Fruit fly (Drosophila melanogaster) whole organism, embryonic: ENCODE data around the gene sau.

Source experiments
- Blimp-1 ChIP-seq: fragments of 200-800 bp; sonication (Bioruptor generic); optimal IDR thresholded peaks from 3 replicates; lab custom pipeline; 2018; ENCODE audit warnings: missing biosample characterization, missing genetic modification characterization, mild to moderate bottlenecking, moderate library complexity, missing genetic modification reagents
- BtbVII ChIP-seq: fragments of 200-800 bp; sonication (Bioruptor generic); optimal IDR thresholded peaks from 3 replicates; lab custom pipeline; 2017; ENCODE audit warnings: missing biosample characterization, mild to moderate bottlenecking, missing genetic modification characterization
- CG10147 ChIP-seq: fragments of 200-800 bp; sonication (Bioruptor generic); optimal IDR thresholded peaks from 2 replicates; lab custom pipeline; 2019; ENCODE audit warnings: missing biosample characterization, mild to moderate bottlenecking, missing genetic modification characterization, moderate library complexity
- CG11085 ChIP-seq: fragments of 200-800 bp; sonication (Bioruptor generic); IDR thresholded peaks from 2 replicates; pipeline ENCODE4 v1.3.6; 2022; ENCODE audit warnings: missing biosample characterization, missing genetic modification characterization
- CG11696 ChIP-seq: fragments of 200-800 bp; sonication (Bioruptor generic); IDR thresholded peaks from 2 replicates; pipeline ENCODE4 v1.3.6; 2022; ENCODE audit warnings: missing biosample characterization, missing genetic modification characterization
- CG12219 ChIP-seq: fragments of 200-800 bp; sonication (Bioruptor generic); optimal IDR thresholded peaks from 3 replicates; lab custom pipeline; 2018; ENCODE audit warnings: missing biosample characterization, mild to moderate bottlenecking, missing genetic modification characterization
- CG15601 ChIP-seq: fragments of 200-800 bp; sonication (Bioruptor generic); optimal IDR thresholded peaks from 3 replicates; lab custom pipeline; 2019; ENCODE audit warnings: missing biosample characterization, mild to moderate bottlenecking, missing genetic modification characterization, moderate library complexity
- CG16779 ChIP-seq: fragments of 200-800 bp; sonication (Bioruptor generic); IDR thresholded peaks from 2 replicates; pipeline ENCODE4 v1.3.6; 2022; ENCODE audit warnings: missing biosample characterization, missing genetic modification characterization
- CG17186 ChIP-seq: fragments of 200-800 bp; sonication (Bioruptor generic); optimal IDR thresholded peaks from 3 replicates; lab custom pipeline; 2017; ENCODE audit warnings: missing biosample characterization, missing genetic modification reagents, missing genetic modification characterization
- CG17361 ChIP-seq: fragments of 200-800 bp; sonication (Bioruptor generic); IDR thresholded peaks from 3 replicates; pipeline ENCODE4 v1.3.6; 2022; ENCODE audit warnings: missing biosample characterization, missing genetic modification characterization
- CG17612 ChIP-seq: fragments of 200-800 bp; sonication (Bioruptor generic); IDR thresholded peaks from 2 replicates; pipeline ENCODE4 v1.3.6; 2022; ENCODE audit warnings: missing biosample characterization, missing genetic modification characterization
- CG18476 ChIP-seq: fragments of 200-800 bp; sonication (Bioruptor generic); optimal IDR thresholded peaks from 2 replicates; lab custom pipeline; 2016; ENCODE audit warnings: missing biosample characterization, mild to moderate bottlenecking, missing genetic modification characterization
- CG2116 ChIP-seq: fragments of 200-800 bp; sonication (Bioruptor generic); optimal IDR thresholded peaks from 3 replicates; lab custom pipeline; 2018; ENCODE audit warnings: missing biosample characterization, mild to moderate bottlenecking, missing genetic modification characterization
- CG2199 ChIP-seq: fragments of 200-800 bp; sonication (Bioruptor generic); IDR thresholded peaks from 3 replicates; pipeline ENCODE4 v1.3.6; 2022; ENCODE audit warnings: missing biosample characterization, missing genetic modification characterization
- CG3065 ChIP-seq: fragments of 200-800 bp; sonication (Bioruptor generic); optimal IDR thresholded peaks from 2 replicates; lab custom pipeline; 2016; ENCODE audit warnings: missing biosample characterization, missing genetic modification characterization
- CG3163 ChIP-seq: fragments of 200-800 bp; sonication (Bioruptor generic); optimal IDR thresholded peaks from 3 replicates; lab custom pipeline; 2016; ENCODE audit warnings: missing biosample characterization, missing genetic modification characterization
- CG4282 ChIP-seq: fragments of 200-800 bp; sonication (Bioruptor generic); optimal IDR thresholded peaks from 2 replicates; lab custom pipeline; 2016; ENCODE audit warnings: missing biosample characterization, missing genetic modification characterization
- CG5180 ChIP-seq: fragments of 200-800 bp; sonication (Bioruptor generic); optimal IDR thresholded peaks from 3 replicates; lab custom pipeline; 2017; ENCODE audit warnings: missing biosample characterization, missing genetic modification characterization, mild to moderate bottlenecking, moderate library complexity, missing genetic modification reagents
- CG6175 ChIP-seq: fragments of 200-800 bp; sonication (Bioruptor generic); IDR thresholded peaks from 3 replicates; pipeline ENCODE4 v1.3.6; 2022; ENCODE audit warnings: missing biosample characterization, missing genetic modification characterization
- CG6689 ChIP-seq: fragments of 200-800 bp; sonication (Bioruptor generic); IDR thresholded peaks from 2 replicates; pipeline ENCODE4 v1.3.6; 2022; ENCODE audit warnings: missing biosample characterization, missing genetic modification characterization
- CG7963 ChIP-seq: fragments of 200-800 bp; sonication (Bioruptor generic); IDR thresholded peaks from 3 replicates; pipeline ENCODE4 v1.3.6; 2022; ENCODE audit warnings: missing biosample characterization, missing genetic modification characterization; ENCODE audit not compliant: partially characterized antibody
- CG8359 ChIP-seq: fragments of 200-800 bp; sonication (Bioruptor generic); optimal IDR thresholded peaks from 2 replicates; lab custom pipeline; 2017; ENCODE audit warnings: missing biosample characterization, mild to moderate bottlenecking, missing genetic modification characterization, borderline replicate concordance
- CG8478 ChIP-seq: fragments of >200 bp; optimal IDR thresholded peaks from 2 replicates; lab custom pipeline; 2018
- Dref ChIP-seq: fragments of 200-800 bp; sonication (Bioruptor generic); IDR thresholded peaks from 2 replicates; pipeline ENCODE4 v1.3.6; 2022; ENCODE audit warnings: missing biosample characterization, missing genetic modification characterization
- Ets97D ChIP-seq: fragments of 200-800 bp; sonication (Bioruptor generic); optimal IDR thresholded peaks from 3 replicates; lab custom pipeline; 2016; ENCODE audit warnings: missing biosample characterization, missing genetic modification characterization
- GATAe ChIP-seq: fragments of 200-800 bp; sonication (Bioruptor generic); conservative IDR thresholded peaks from 2 replicates; pipeline ENCODE4 v1.3.6; 2022; ENCODE audit warnings: missing biosample characterization, missing genetic modification characterization
- Hr51 ChIP-seq, 2 experiments: fragments of 200-800 bp; sonication (Bioruptor generic); optimal IDR thresholded peaks; 2 replicates in 1 of 2; 3 replicates in 1 of 2; lab custom pipeline; 2016 to 2018; ENCODE audit warnings: missing biosample characterization in 2 of 2, missing genetic modification characterization in 2 of 2, mild to moderate bottlenecking in 1 of 2, moderate library complexity in 1 of 2
- Kr ChIP-seq: fragments of 200-800 bp; sonication (Bioruptor generic); optimal IDR thresholded peaks from 2 replicates; lab custom pipeline; 2017; ENCODE audit warnings: missing biosample characterization, mild to moderate bottlenecking, missing genetic modification characterization
- MTF-1 ChIP-seq: fragments of 200-800 bp; sonication (Bioruptor generic); optimal IDR thresholded peaks from 2 replicates; lab custom pipeline; 2018; ENCODE audit warnings: missing biosample characterization, mild to moderate bottlenecking, missing genetic modification characterization, borderline replicate concordance
- Max ChIP-seq: fragments of 200-800 bp; sonication (Bioruptor generic); optimal IDR thresholded peaks from 2 replicates; lab custom pipeline; 2016; ENCODE audit warnings: missing biosample characterization, mild to moderate bottlenecking, missing genetic modification characterization
- Mrtf ChIP-seq: fragments of 200-800 bp; sonication (Bioruptor generic); IDR thresholded peaks from 3 replicates; pipeline ENCODE4 v1.3.6; 2022; ENCODE audit warnings: missing biosample characterization, missing genetic modification characterization
- NFAT ChIP-seq: fragments of 200-800 bp; sonication (Bioruptor generic); IDR thresholded peaks from 2 replicates; pipeline ENCODE4 v1.3.6; 2022; ENCODE audit warnings: missing biosample characterization, missing genetic modification characterization
- Nf-YB ChIP-seq: fragments of 200-800 bp; sonication (Bioruptor generic); optimal IDR thresholded peaks from 3 replicates; lab custom pipeline; 2019; ENCODE audit warnings: missing biosample characterization, mild to moderate bottlenecking, missing genetic modification characterization, moderate library complexity
- NfI ChIP-seq: fragments of 200-800 bp; sonication (Bioruptor generic); optimal IDR thresholded peaks from 3 replicates; lab custom pipeline; 2018; ENCODE audit warnings: missing biosample characterization, mild to moderate bottlenecking, missing genetic modification characterization, moderate library complexity
- Rx ChIP-seq: fragments of 200-800 bp; sonication (Bioruptor generic); IDR thresholded peaks from 2 replicates; pipeline ENCODE4 v1.3.6; 2022; ENCODE audit warnings: missing biosample characterization, missing genetic modification characterization
- bcd ChIP-seq: fragments of 200-800 bp; sonication (Bioruptor generic); optimal IDR thresholded peaks from 2 replicates; lab custom pipeline; 2017; ENCODE audit warnings: missing biosample characterization, mild to moderate bottlenecking, missing genetic modification characterization
- bsh ChIP-seq, 2 experiments: fragments of 200-800 bp; sonication (Bioruptor generic); optimal IDR thresholded peaks; 2 replicates each; lab custom pipeline; 2017 to 2018; ENCODE audit warnings: mild to moderate bottlenecking in 2 of 2, missing biosample characterization in 2 of 2, missing genetic modification characterization in 2 of 2, moderate library complexity in 1 of 2
- cato ChIP-seq: fragments of 200-800 bp; sonication (Bioruptor generic); optimal IDR thresholded peaks from 2 replicates; lab custom pipeline; 2016; ENCODE audit warnings: missing biosample characterization, missing genetic modification characterization, borderline replicate concordance
- dati ChIP-seq: fragments of 200-800 bp; sonication (Bioruptor generic); IDR thresholded peaks from 2 replicates; pipeline ENCODE4 v1.3.6; 2022; ENCODE audit warnings: missing biosample characterization, missing genetic modification characterization
- ftz-f1 ChIP-seq: fragments of 200-800 bp; sonication (Bioruptor generic); optimal IDR thresholded peaks from 2 replicates; lab custom pipeline; 2016; ENCODE audit warnings: missing biosample characterization, missing genetic modification characterization
- gem ChIP-seq: fragments of 200-800 bp; sonication (Bioruptor generic); optimal IDR thresholded peaks from 2 replicates; lab custom pipeline; 2019; ENCODE audit warnings: missing biosample characterization, mild to moderate bottlenecking, missing genetic modification characterization, moderate library complexity
- grau ChIP-seq: fragments of 200-800 bp; optimal IDR thresholded peaks from 3 replicates; lab custom pipeline; 2019; ENCODE audit warnings: missing biosample characterization, mild to moderate bottlenecking, missing genetic modification characterization, moderate library complexity
- jumu ChIP-seq: fragments of 200-800 bp; sonication (Bioruptor generic); optimal IDR thresholded peaks from 3 replicates; lab custom pipeline; 2016; ENCODE audit warnings: missing biosample characterization, missing genetic modification characterization
- kah ChIP-seq: fragments of 200-800 bp; sonication (Bioruptor generic); optimal IDR thresholded peaks from 2 replicates; lab custom pipeline; 2018; ENCODE audit warnings: missing biosample characterization, mild to moderate bottlenecking, missing genetic modification characterization
- slp2 ChIP-seq: fragments of 200-800 bp; sonication (Bioruptor generic); optimal IDR thresholded peaks from 2 replicates; lab custom pipeline; 2016; ENCODE audit warnings: missing biosample characterization, missing genetic modification characterization
- tgo ChIP-seq: fragments of 200-800 bp; sonication (Bioruptor generic); IDR thresholded peaks from 3 replicates; pipeline ENCODE4 v1.3.6; 2022; ENCODE audit warnings: missing biosample characterization, missing genetic modification characterization
- trem ChIP-seq: fragments of 200-800 bp; optimal IDR thresholded peaks from 3 replicates; lab custom pipeline; 2019; ENCODE audit warnings: missing biosample characterization, mild to moderate bottlenecking, missing genetic modification characterization, moderate library complexity
- twi ChIP-seq: fragments of 200-800 bp; optimal IDR thresholded peaks from 2 replicates; lab custom pipeline; 2019; ENCODE audit warnings: missing biosample characterization, mild to moderate bottlenecking, missing genetic modification characterization, moderate library complexity
- tx ChIP-seq: fragments of 200-800 bp; sonication (Bioruptor generic); optimal IDR thresholded peaks from 2 replicates; lab custom pipeline; 2016; ENCODE audit warnings: missing biosample characterization, missing genetic modification characterization
- zfh2 ChIP-seq: fragments of 200-800 bp; sonication (Bioruptor generic); optimal IDR thresholded peaks from 2 replicates; lab custom pipeline; 2016; ENCODE audit warnings: missing biosample characterization, missing genetic modification characterization

The sau gene

dm6 chr2L:2221649-2222150 lies 4.4 kb upstream of the sau start (continued):
- peak; percentile 66 for TF ChIP-seq CG17186 (GFP tag; lab: Kevin White, UChicago)
- peak; percentile 89 for TF ChIP-seq CG15601
- peak; percentile 97 for TF ChIP-seq CG6689
- no peak for TF ChIP-seq CG7963
- TF ChIP-seq CG16779 (GFP tag; lab: Robert Waterston, UW) = peak; percentile 96
- peak; percentile 94 for TF ChIP-seq BtbVII (GFP tag; lab: Kevin White, UChicago)
- TF ChIP-seq Hr51 (GFP tag; optimal IDR thresholded peaks at IDR 0.05; lab: Kevin White, UChicago) = peak; percentile 95 to 96
- peak; percentile 96 for TF ChIP-seq NfI (GFP tag; lab: Kevin White, UChicago)
- peak; percentile 96 for TF ChIP-seq Rx (GFP tag; lab: Robert Waterston, UW)
- TF ChIP-seq CG3163 (GFP tag; lab: Kevin White, UChicago) = peak; percentile 83
- peak; percentile 95 for TF ChIP-seq CG17361 (GFP tag; lab: Robert Waterston, UW)
- TF ChIP-seq ftz-f1 = peak; percentile 68
- TF ChIP-seq zfh2 (GFP tag; lab: Kevin White, UChicago) = peak; percentile 95
- TF ChIP-seq jumu (GFP tag; lab: Kevin White, UChicago) = peak; percentile 95
- TF ChIP-seq tx (GFP tag; lab: Kevin White, UChicago) = peak; percentile 94
- TF ChIP-seq CG4282 (GFP tag; lab: Kevin White, UChicago) = peak; percentile 86
- TF ChIP-seq tgo (GFP tag; lab: Robert Waterston, UW) = peak; percentile 98
- peak; percentile 83 for TF ChIP-seq Nf-YB (GFP tag; lab: Kevin White, UChicago)
- peak; percentile 96 for TF ChIP-seq CG2199 (GFP tag; lab: Robert Waterston, UW)
- TF ChIP-seq Dref (GFP tag; lab: Robert Waterston, UW) = peak; percentile 48
- TF ChIP-seq slp2 (GFP tag; lab: Kevin White, UChicago) = peak; percentile 90
- peak; percentile 98 for TF ChIP-seq Mrtf (GFP tag; lab: Robert Waterston, UW)
- peak; percentile 86 for TF ChIP-seq CG5180 (GFP tag; lab: Kevin White, UChicago)
- peak; percentile 95 to 96 for TF ChIP-seq bsh (GFP tag; optimal IDR thresholded peaks at IDR 0.05; lab: Kevin White, UChicago)
- TF ChIP-seq trem = peak; percentile 88
- peak; percentile 77 for TF ChIP-seq Kr (GFP tag; lab: Kevin White, UChicago)
- TF ChIP-seq cato (GFP tag; lab: Kevin White, UChicago) = peak; percentile 92
- TF ChIP-seq Ets97D (GFP tag; lab: Kevin White, UChicago) = peak; percentile 85
- peak; percentile 94 for TF ChIP-seq CG11696 (GFP tag; lab: Robert Waterston, UW)
- TF ChIP-seq CG18476 (GFP tag; lab: Kevin White, UChicago) = peak; percentile 95
- peak; percentile 92 for TF ChIP-seq twi
- peak; percentile 75 for TF ChIP-seq CG8359
- peak; percentile 91 for TF ChIP-seq Blimp-1 (GFP tag; lab: Kevin White, UChicago)
- TF ChIP-seq kah (GFP tag; lab: Kevin White, UChicago) = peak; percentile 86
- TF ChIP-seq CG12219 (GFP tag; lab: Kevin White, UChicago) = peak; percentile 96
- peak; percentile 89 for TF ChIP-seq Max (GFP tag; lab: Kevin White, UChicago)
- TF ChIP-seq GATAe (GFP tag; lab: Robert Waterston, UW) = peak; percentile 84
- peak; percentile 93 for TF ChIP-seq CG17612 (GFP tag; lab: Robert Waterston, UW)
- peak; percentile 84 for TF ChIP-seq CG3065 (GFP tag; lab: Kevin White, UChicago)
- TF ChIP-seq grau (tag; lab: Kevin White, UChicago) = peak; percentile 95
- TF ChIP-seq dati (GFP tag; lab: Robert Waterston, UW) = peak; percentile 92
- peak; percentile 95 for TF ChIP-seq bcd (GFP tag; lab: Kevin White, UChicago)
- peak; percentile 95 for TF ChIP-seq CG10147
- TF ChIP-seq gem (tag; lab: Kevin White, UChicago) = peak; percentile 99
- peak; percentile 92 for TF ChIP-seq MTF-1 (GFP tag; lab: Kevin White, UChicago)
- peak; percentile 96 for TF ChIP-seq CG6175 (GFP tag; lab: Robert Waterston, UW)
- TF ChIP-seq CG2116 (GFP tag; lab: Kevin White, UChicago) = peak; percentile 89
- TF ChIP-seq NFAT (GFP tag; lab: Robert Waterston, UW) = peak; percentile 98
- TF ChIP-seq CG11085 (GFP tag; lab: Robert Waterston, UW) = peak; percentile 95
- TF ChIP-seq CG8478 = no peak
